Worm (Caenorhabditis elegans) whole organism, young adult: ENCODE data around the gene T05C3.6.

Source experiments
- B0261.1 ChIP-seq: sonication (generic microtip); optimal IDR thresholded peaks from 2 replicates; lab custom pipeline; 2016; ENCODE audit warnings: mild to moderate bottlenecking, missing genetic modification characterization, moderate library complexity, missing compliant biosample characterization
- B0336.3 ChIP-seq: fragments of 200-800 bp; sonication (Bioruptor generic); IDR thresholded peaks from 2 replicates; pipeline ENCODE4 v1.3.6; 2022; ENCODE audit warnings: missing genetic modification characterization, missing compliant biosample characterization
- C17E4.6 ChIP-seq: fragments of 200-800 bp; sonication (Bioruptor generic); IDR thresholded peaks from 2 replicates; pipeline ENCODE4 v1.3.6; 2022; ENCODE audit warnings: missing genetic modification reagents, missing genetic modification characterization, missing compliant biosample characterization
- D2030.7 ChIP-seq: fragments of 200-800 bp; sonication (Bioruptor generic); IDR thresholded peaks from 2 replicates; pipeline ENCODE4 v1.3.6; 2022; ENCODE audit warnings: missing genetic modification reagents, missing genetic modification characterization, missing compliant biosample characterization
- F33H1.4 ChIP-seq: fragments of 200-800 bp; sonication (Bioruptor generic); IDR thresholded peaks from 2 replicates; pipeline ENCODE4 v1.3.6; 2022; ENCODE audit warnings: missing genetic modification reagents, missing genetic modification characterization, missing compliant biosample characterization
- T26A5.8 ChIP-seq: sonication (generic microtip); optimal IDR thresholded peaks from 2 replicates; lab custom pipeline; 2016; ENCODE audit warnings: missing genetic modification characterization, missing compliant biosample characterization
- Y95B8A.8 ChIP-seq: fragments of 200-800 bp; sonication (Bioruptor generic); IDR thresholded peaks from 2 replicates; pipeline ENCODE4 v1.3.6; 2022; ENCODE audit warnings: missing genetic modification reagents, missing genetic modification characterization, missing compliant biosample characterization
- ama-1 ChIP-seq, 3 experiments: fragments of 150-350 bp in 1 of 3; sonication (generic microtip) in 2 of 3; optimal IDR thresholded peaks; 2 replicates each; lab custom pipeline; 2014 to 2018; ENCODE audit warnings: missing biosample characterization in 2 of 3, missing genetic modification characterization in 2 of 3, missing genetic modification reagents in 2 of 3
- aptf-3 ChIP-seq: fragments of 200-800 bp; sonication (Bioruptor generic); IDR thresholded peaks from 2 replicates; pipeline ENCODE4 v1.3.6; 2022; ENCODE audit warnings: missing genetic modification characterization, missing compliant biosample characterization
- atf-7 ChIP-seq: sonication (generic microtip); optimal IDR thresholded peaks from 2 replicates; lab custom pipeline; 2017; ENCODE audit warnings: mild to moderate bottlenecking, missing genetic modification characterization, missing compliant biosample characterization
- cebp-1 ChIP-seq, 2 experiments: fragments of 200-800 bp in 1 of 2; sonication (Bioruptor generic) in 1 of 2; sonication (generic microtip) in 1 of 2; IDR thresholded peaks in 1 of 2; optimal IDR thresholded peaks in 1 of 2; 2 replicates each; pipeline versions ENCODE4 v1.3.6 to Lab custom; 2017 to 2022; ENCODE audit warnings: missing compliant biosample characterization in 2 of 2, missing genetic modification characterization in 2 of 2, mild to moderate bottlenecking in 1 of 2, missing genetic modification reagents in 1 of 2, moderate library complexity in 1 of 2
- ceh-100 ChIP-seq: fragments of 200-800 bp; sonication (Bioruptor generic); IDR thresholded peaks from 2 replicates; pipeline ENCODE4 v1.3.6; 2022; ENCODE audit warnings: missing genetic modification reagents, missing genetic modification characterization, missing compliant biosample characterization
- ceh-40 ChIP-seq: fragments of 200-800 bp; sonication (Bioruptor generic); IDR thresholded peaks from 2 replicates; pipeline ENCODE4 v1.3.6; 2022; ENCODE audit warnings: missing genetic modification characterization, missing compliant biosample characterization
- ceh-91 ChIP-seq: fragments of 200-800 bp; sonication (Bioruptor generic); IDR thresholded peaks from 2 replicates; pipeline ENCODE4 v1.3.6; 2022; ENCODE audit warnings: missing genetic modification reagents, missing genetic modification characterization, missing compliant biosample characterization
- dpl-1 ChIP-seq: fragments of 150-350 bp; optimal IDR thresholded peaks from 2 replicates; lab custom pipeline; 2014; ENCODE audit warnings: missing biosample characterization, missing genetic modification reagents, missing genetic modification characterization
- efl-1 ChIP-seq: fragments of 150-350 bp; optimal IDR thresholded peaks from 2 replicates; lab custom pipeline; 2014; ENCODE audit warnings: missing biosample characterization, missing genetic modification reagents, missing genetic modification characterization
- egl-44 ChIP-seq: fragments of 200-800 bp; sonication (Bioruptor generic); IDR thresholded peaks from 2 replicates; pipeline ENCODE4 v1.3.6; 2022; ENCODE audit warnings: missing genetic modification reagents, missing genetic modification characterization, missing compliant biosample characterization
- ekl-4 ChIP-seq: fragments of 200-800 bp; sonication (Bioruptor generic); IDR thresholded peaks from 2 replicates; pipeline ENCODE4 v1.3.6; 2022; ENCODE audit warnings: missing genetic modification reagents, missing genetic modification characterization, missing compliant biosample characterization
- fkh-3 ChIP-seq: sonication (generic microtip); optimal IDR thresholded peaks from 2 replicates; lab custom pipeline; 2016; ENCODE audit warnings: mild to moderate bottlenecking, missing genetic modification characterization, missing compliant biosample characterization
- hsf-1 ChIP-seq: fragments of 200-800 bp; sonication (Bioruptor generic); IDR thresholded peaks from 2 replicates; pipeline ENCODE4 v1.3.6; 2022; ENCODE audit warnings: missing genetic modification reagents, missing genetic modification characterization, missing compliant biosample characterization
- let-607 ChIP-seq, 2 experiments: fragments of 200-800 bp in 1 of 2; sonication (Bioruptor generic) in 1 of 2; sonication (generic microtip) in 1 of 2; optimal IDR thresholded peaks; 2 replicates each; lab custom pipeline; 2016 to 2018; ENCODE audit warnings: mild to moderate bottlenecking in 2 of 2, missing compliant biosample characterization in 2 of 2, missing genetic modification characterization in 2 of 2, moderate library complexity in 2 of 2, missing genotype in 1 of 2
- lin-35 ChIP-seq, 3 experiments: fragments of 150-350 bp in 2 of 3; sonication (generic microtip) in 1 of 3; optimal IDR thresholded peaks; 2 replicates each; lab custom pipeline; 2014 to 2018; ENCODE audit warnings: missing biosample characterization in 3 of 3, missing genetic modification characterization in 3 of 3, missing genetic modification reagents in 3 of 3
- lsl-1 ChIP-seq: fragments of 200-800 bp; sonication (Bioruptor generic); optimal IDR thresholded peaks from 2 replicates; lab custom pipeline; 2018; ENCODE audit warnings: mild to moderate bottlenecking, missing genetic modification characterization, moderate library complexity, missing compliant biosample characterization
- madf-6 ChIP-seq: fragments of 200-800 bp; sonication (Bioruptor generic); IDR thresholded peaks from 2 replicates; pipeline ENCODE4 v1.3.6; 2022; ENCODE audit warnings: missing genetic modification reagents, missing genetic modification characterization, missing compliant biosample characterization
- madf-8 ChIP-seq: fragments of 200-800 bp; sonication (Bioruptor generic); conservative IDR thresholded peaks from 2 replicates; pipeline ENCODE4 v1.3.6; 2022; ENCODE audit warnings: missing genetic modification reagents, missing genetic modification characterization, missing compliant biosample characterization
- mes-4 ChIP-seq: sonication (generic microtip); optimal IDR thresholded peaks from 2 replicates; lab custom pipeline; 2016; ENCODE audit warnings: missing genotype, missing genetic modification characterization, missing compliant biosample characterization
- nfya-2 ChIP-seq: fragments of 200-800 bp; sonication (Bioruptor generic); IDR thresholded peaks from 2 replicates; pipeline ENCODE4 v1.3.6; 2022; ENCODE audit warnings: missing genetic modification reagents, missing genetic modification characterization, missing compliant biosample characterization
- nfyb-1 ChIP-seq: fragments of 200-800 bp; sonication (Bioruptor generic); IDR thresholded peaks from 2 replicates; pipeline ENCODE4 v1.3.6; 2022; ENCODE audit warnings: missing genetic modification reagents, missing genetic modification characterization, missing compliant biosample characterization
- nhr-120 ChIP-seq: fragments of 200-800 bp; sonication (Bioruptor generic); IDR thresholded peaks from 2 replicates; pipeline ENCODE4 v1.3.6; 2022; ENCODE audit warnings: missing genetic modification characterization, missing compliant biosample characterization
- nhr-27 ChIP-seq: fragments of 200-800 bp; sonication (Bioruptor generic); optimal IDR thresholded peaks from 2 replicates; lab custom pipeline; 2018; ENCODE audit warnings: mild to moderate bottlenecking, missing genetic modification characterization, moderate library complexity, missing compliant biosample characterization
- nhr-80 ChIP-seq: sonication (generic microtip); optimal IDR thresholded peaks from 2 replicates; lab custom pipeline; 2016; ENCODE audit warnings: missing genetic modification characterization, missing compliant biosample characterization
- rcor-1 ChIP-seq: fragments of 200-800 bp; sonication (Bioruptor generic); IDR thresholded peaks from 2 replicates; pipeline ENCODE4 v1.3.6; 2022; ENCODE audit warnings: missing genetic modification reagents, missing genetic modification characterization, missing compliant biosample characterization
- repo-1 ChIP-seq: sonication (generic microtip); optimal IDR thresholded peaks from 2 replicates; lab custom pipeline; 2017; ENCODE audit warnings: mild to moderate bottlenecking, missing genetic modification characterization, missing compliant biosample characterization
- sdz-38 ChIP-seq: sonication (generic microtip); optimal IDR thresholded peaks from 2 replicates; lab custom pipeline; 2016; ENCODE audit warnings: missing genotype, missing genetic modification characterization, missing compliant biosample characterization
- snpc-3.4 ChIP-seq: sonication (generic microtip); optimal IDR thresholded peaks from 2 replicates; lab custom pipeline; 2017; ENCODE audit warnings: missing genetic modification characterization, mild to moderate bottlenecking, missing compliant biosample characterization, antibody characterized with exemption, moderate library complexity, missing genotype, missing genetic modification reagents
- sptf-2 ChIP-seq: fragments of 200-800 bp; sonication (Bioruptor generic); optimal IDR thresholded peaks from 2 replicates; lab custom pipeline; 2018; ENCODE audit warnings: mild to moderate bottlenecking, missing genetic modification characterization, missing compliant biosample characterization
- tbx-9 ChIP-seq: sonication (generic microtip); optimal IDR thresholded peaks from 2 replicates; lab custom pipeline; 2016; ENCODE audit warnings: borderline replicate concordance, missing genetic modification characterization, inconsistent platforms, missing compliant biosample characterization
- tlf-1 ChIP-seq: fragments of 200-800 bp; sonication (Bioruptor generic); optimal IDR thresholded peaks from 2 replicates; lab custom pipeline; 2018; ENCODE audit warnings: mild to moderate bottlenecking, missing genetic modification characterization, missing compliant biosample characterization
- xnd-1 ChIP-seq: sonication (generic microtip); optimal IDR thresholded peaks from 2 replicates; lab custom pipeline; 2016; ENCODE audit warnings: missing genotype, missing genetic modification reagents, missing genetic modification characterization, missing compliant biosample characterization
- ztf-22 ChIP-seq: fragments of 200-800 bp; sonication (Bioruptor generic); optimal IDR thresholded peaks from 2 replicates; lab custom pipeline; 2018; ENCODE audit warnings: mild to moderate bottlenecking, missing genetic modification characterization, moderate library complexity, missing compliant biosample characterization
- ztf-26 ChIP-seq: sonication (generic microtip); optimal IDR thresholded peaks from 2 replicates; lab custom pipeline; 2017; ENCODE audit warnings: missing genetic modification characterization, missing compliant biosample characterization
- ztf-6 ChIP-seq: fragments of 200-800 bp; sonication (Bioruptor generic); IDR thresholded peaks from 2 replicates; pipeline ENCODE4 v1.3.6; 2022; ENCODE audit warnings: missing genetic modification reagents, missing genetic modification characterization, missing compliant biosample characterization

The T05C3.6 gene

DNA sequence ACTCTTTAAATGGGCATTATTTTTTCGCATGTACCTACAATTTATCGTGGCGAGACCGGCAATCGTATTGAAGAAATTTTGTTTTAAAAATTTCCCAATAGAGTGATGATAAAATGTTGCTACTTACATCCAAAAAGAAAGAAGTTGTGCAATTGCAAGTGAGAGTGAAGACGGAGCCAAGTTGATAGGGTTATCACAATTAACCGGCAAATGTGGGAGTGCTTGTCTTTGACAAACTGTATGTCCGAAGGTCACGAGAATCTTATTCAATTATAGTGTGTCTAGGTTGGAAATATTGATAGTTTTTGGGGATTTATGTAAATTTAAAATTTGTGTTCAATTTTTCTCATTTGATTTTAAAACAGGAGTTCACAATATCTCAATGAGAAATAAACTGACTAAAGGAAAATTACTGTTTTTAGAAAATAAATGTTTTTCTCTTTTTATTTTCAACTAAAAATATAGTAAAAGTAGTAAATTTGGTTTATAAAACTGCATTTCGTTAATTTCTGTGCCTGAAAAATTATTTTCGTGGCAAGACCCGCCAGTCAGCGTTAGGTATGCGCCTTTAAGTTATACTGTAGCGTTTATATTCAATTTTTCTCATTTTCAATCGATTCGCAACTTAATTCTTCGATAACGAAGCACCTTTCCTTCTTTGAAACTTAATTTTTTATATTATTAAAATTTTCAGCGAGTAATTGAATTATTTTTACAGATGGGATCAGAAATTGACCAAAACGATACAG is 23.6 kb downstream of the T05C3.6 start, which contains the start of the genes hpo-15 and mms-19:
hpo-15 (minus strand) TSS at position 201 of the 749 bp plus-strand sequence.
mms-19 (plus strand) TSS at position 719 of the 749 bp plus-strand sequence.
- no peak for TF ChIP-seq lin-35 (GFP tag; optimal IDR thresholded peaks at IDR 0.05; lab: Kevin White, UChicago)
- no peak for TF ChIP-seq cebp-1 (GFP tag; IDR thresholded peaks at IDR 0.05; lab: Robert Waterston, UW)
- no peak for TF ChIP-seq cebp-1 (tag; optimal IDR thresholded peaks at IDR 0.05; lab: Kevin White, UChicago)
- TF ChIP-seq nhr-80 (tag; lab: Kevin White, UChicago), result peak; percentile 57
- TF ChIP-seq fkh-3, result no peak
- no peak for TF ChIP-seq nhr-120 (GFP tag; lab: Robert Waterston, UW)
- TF ChIP-seq sdz-38 (tag; lab: Kevin White, UChicago), result no peak
- no peak for TF ChIP-seq sptf-2 (GFP tag; lab: Kevin White, UChicago)
- peak; percentile 52 for TF ChIP-seq madf-8 (GFP tag; lab: Robert Waterston, UW)
- TF ChIP-seq nfya-2 (GFP tag; lab: Robert Waterston, UW), result no peak
- TF ChIP-seq nfyb-1 (GFP tag; lab: Robert Waterston, UW), result no peak
- no peak for TF ChIP-seq aptf-3
- peak; percentile 75 for TF ChIP-seq lsl-1 (GFP tag; lab: Kevin White, UChicago)
- TF ChIP-seq ztf-22 (GFP tag; lab: Kevin White, UChicago), result no peak
- TF ChIP-seq snpc-3.4 (tag; lab: Kevin White, UChicago), result no peak
- no peak for TF ChIP-seq C17E4.6 (GFP tag; lab: Robert Waterston, UW)
- TF ChIP-seq ekl-4 (GFP tag; lab: Robert Waterston, UW), result no peak
- TF ChIP-seq egl-44 (GFP tag; lab: Robert Waterston, UW), result no peak
- no peak for TF ChIP-seq rcor-1
- 0 out of 2 replicates have a peak, but pooled peaks have one; percentile 33 for TF ChIP-seq ceh-91 (GFP tag; lab: Robert Waterston, UW)
- no peak for TF ChIP-seq hsf-1 (GFP tag; lab: Robert Waterston, UW)
- TF ChIP-seq ceh-100 (GFP tag; lab: Robert Waterston, UW), result no peak
- no peak for TF ChIP-seq B0336.3 (GFP tag; lab: Robert Waterston, UW)
- no peak for TF ChIP-seq ceh-40 (GFP tag; lab: Robert Waterston, UW)
- TF ChIP-seq madf-6 (GFP tag; lab: Robert Waterston, UW), result peak; percentile 85
- TF ChIP-seq tbx-9 (tag; lab: Kevin White, UChicago), result no peak
- no peak for TF ChIP-seq tlf-1 (GFP tag; lab: Kevin White, UChicago)
- no peak for TF ChIP-seq B0261.1
- TF ChIP-seq repo-1, result no peak
- no peak for TF ChIP-seq atf-7 (tag; lab: Kevin White, UChicago)
- no peak for TF ChIP-seq T26A5.8 (tag; lab: Kevin White, UChicago)
- TF ChIP-seq xnd-1 (tag; lab: Kevin White, UChicago), result peak; percentile 80
- no peak for TF ChIP-seq let-607 (tag; optimal IDR thresholded peaks at IDR 0.05; lab: Kevin White, UChicago)
- TF ChIP-seq D2030.7 (GFP tag; lab: Robert Waterston, UW), result no peak
- no peak for TF ChIP-seq ztf-6 (GFP tag; lab: Robert Waterston, UW)
- TF ChIP-seq F33H1.4 (GFP tag; lab: Robert Waterston, UW), result peak; percentile 85
- TF ChIP-seq Y95B8A.8 (GFP tag; lab: Robert Waterston, UW), result no peak
- no peak for TF ChIP-seq ama-1 (optimal IDR thresholded peaks at IDR 0.05; lab: Kevin White, UChicago)
- TF ChIP-seq ama-1 (GFP tag; optimal IDR thresholded peaks at IDR 0.05; lab: Kevin White, UChicago), result no peak
- no peak for TF ChIP-seq nhr-27
- TF ChIP-seq dpl-1 (GFP tag; lab: Kevin White, UChicago), result no peak
- TF ChIP-seq ztf-26 (tag; lab: Kevin White, UChicago), result no peak
- no peak for TF ChIP-seq efl-1 (GFP tag; lab: Kevin White, UChicago)
- TF ChIP-seq mes-4 (tag; lab: Kevin White, UChicago), result no peak
